Fruit fly (Drosophila melanogaster) whole organism, embryonic: ENCODE measurements around the gene CG42763.

Experiments used
- Awh ChIP-seq: fragments of 200-800 bp; sonication (Bioruptor generic); IDR thresholded peaks from 2 replicates; pipeline ENCODE4, ENCODE4 v1.3.6; 2022; ENCODE audit warnings: missing biosample characterization, missing genetic modification characterization
- CG10267 ChIP-seq: fragments of 200-800 bp; sonication (Bioruptor generic); optimal IDR thresholded peaks from 2 replicates; lab custom pipeline; 2018; ENCODE audit warnings: missing biosample characterization, mild to moderate bottlenecking, missing genetic modification characterization, moderate library complexity
- CG11085 ChIP-seq: fragments of 200-800 bp; sonication (Bioruptor generic); IDR thresholded peaks from 2 replicates; pipeline ENCODE4 v1.3.6; 2022; ENCODE audit warnings: missing biosample characterization, missing genetic modification characterization
- CG11560 ChIP-seq: fragments of 200-800 bp; sonication (Bioruptor generic); IDR thresholded peaks from 3 replicates; pipeline ENCODE4 v1.3.6; 2022; ENCODE audit warnings: missing biosample characterization, missing genetic modification characterization
- CG11695 ChIP-seq: fragments of 200-800 bp; sonication (Bioruptor generic); IDR thresholded peaks from 3 replicates; pipeline ENCODE4 v1.3.6; 2022; ENCODE audit warnings: missing biosample characterization, missing genetic modification characterization
- CG13624 ChIP-seq: fragments of 200-800 bp; sonication (Bioruptor generic); optimal IDR thresholded peaks from 2 replicates; lab custom pipeline; 2016; ENCODE audit warnings: missing biosample characterization, missing genetic modification characterization
- CG14441 ChIP-seq: fragments of 200-800 bp; sonication (Bioruptor generic); IDR thresholded peaks from 2 replicates; pipeline ENCODE4 v1.3.6; 2022; ENCODE audit warnings: missing biosample characterization, missing genetic modification characterization
- CG15269 ChIP-seq: fragments of 200-800 bp; sonication (Bioruptor generic); optimal IDR thresholded peaks from 2 replicates; lab custom pipeline; 2018; ENCODE audit warnings: missing biosample characterization, mild to moderate bottlenecking, missing genetic modification characterization, moderate library complexity
- CG1602 ChIP-seq: fragments of 200-800 bp; sonication (Bioruptor generic); optimal IDR thresholded peaks from 3 replicates; lab custom pipeline; 2016; ENCODE audit warnings: missing biosample characterization, missing genetic modification characterization
- CG16813 ChIP-seq: fragments of 200-800 bp; sonication (Bioruptor generic); IDR thresholded peaks from 3 replicates; pipeline ENCODE4 v1.3.6; 2022; ENCODE audit warnings: missing biosample characterization, missing genetic modification characterization; ENCODE audit not compliant: partially characterized antibody
- CG17912 ChIP-seq: fragments of 200-800 bp; sonication (Bioruptor generic); optimal IDR thresholded peaks from 2 replicates; lab custom pipeline; 2018; ENCODE audit warnings: missing biosample characterization, mild to moderate bottlenecking, missing genetic modification characterization
- CG1792 ChIP-seq: fragments of 200-800 bp; sonication (Bioruptor generic); optimal IDR thresholded peaks from 2 replicates; lab custom pipeline; 2016; ENCODE audit warnings: missing biosample characterization, missing genetic modification characterization
- CG31441 ChIP-seq: fragments of 200-800 bp; sonication (Bioruptor generic); IDR thresholded peaks from 2 replicates; pipeline ENCODE4 v1.3.6; 2022; ENCODE audit warnings: missing biosample characterization, missing genetic modification characterization
- CG3726 ChIP-seq: fragments of 200-800 bp; sonication (Bioruptor generic); IDR thresholded peaks from 3 replicates; pipeline ENCODE4, ENCODE4 v1.3.6; 2022; ENCODE audit warnings: missing biosample characterization, missing genetic modification characterization
- CG3995 ChIP-seq: fragments of 200-800 bp; sonication (Bioruptor generic); optimal IDR thresholded peaks from 3 replicates; lab custom pipeline; 2016; ENCODE audit warnings: missing biosample characterization, missing genetic modification characterization
- CG4360 ChIP-seq: fragments of 200-800 bp; sonication (Bioruptor generic); IDR thresholded peaks from 2 replicates; pipeline ENCODE4 v1.3.6; 2022; ENCODE audit warnings: missing biosample characterization, missing genetic modification characterization
- CG7745 ChIP-seq: fragments of 200-800 bp; sonication (Bioruptor generic); optimal IDR thresholded peaks from 2 replicates; lab custom pipeline; 2018; ENCODE audit warnings: missing biosample characterization, mild to moderate bottlenecking, missing genetic modification characterization, moderate library complexity
- CG8290 ChIP-seq, 3 experiments: fragments of 200-800 bp; sonication (Bioruptor generic); optimal IDR thresholded peaks; 2 replicates each; lab custom pipeline; 2016 to 2019; ENCODE audit warnings: missing biosample characterization in 3 of 3, missing genetic modification characterization in 3 of 3, mild to moderate bottlenecking in 2 of 3, moderate library complexity in 1 of 3
- CG8924 ChIP-seq: fragments of 200-800 bp; optimal IDR thresholded peaks from 3 replicates; lab custom pipeline; 2019; ENCODE audit warnings: missing biosample characterization, mild to moderate bottlenecking, missing genetic modification characterization, moderate library complexity
- CG9437 ChIP-seq: fragments of 200-800 bp; sonication (Bioruptor generic); optimal IDR thresholded peaks from 2 replicates; lab custom pipeline; 2018; ENCODE audit warnings: missing biosample characterization, mild to moderate bottlenecking, missing genetic modification characterization
- CG9727 ChIP-seq: fragments of 200-800 bp; sonication (Bioruptor generic); optimal IDR thresholded peaks from 3 replicates; lab custom pipeline; 2017; ENCODE audit warnings: missing biosample characterization, mild to moderate bottlenecking, missing genetic modification characterization
- CG9876 ChIP-seq: fragments of 200-800 bp; sonication (Bioruptor generic); optimal IDR thresholded peaks from 2 replicates; lab custom pipeline; 2016; ENCODE audit warnings: missing biosample characterization, missing genetic modification characterization
- ERR ChIP-seq: fragments of 200-800 bp; sonication (Bioruptor generic); optimal IDR thresholded peaks from 2 replicates; lab custom pipeline; 2016; ENCODE audit warnings: missing biosample characterization, missing genetic modification characterization
- H2.0 ChIP-seq: fragments of 200-800 bp; sonication (Bioruptor generic); IDR thresholded peaks from 2 replicates; pipeline ENCODE4 v1.3.6; 2022; ENCODE audit warnings: missing biosample characterization, missing genetic modification characterization
- Jarid2 ChIP-seq: fragments of 200-800 bp; sonication (Bioruptor generic); optimal IDR thresholded peaks from 3 replicates; lab custom pipeline; 2017; ENCODE audit warnings: mild to moderate bottlenecking, missing biosample characterization, missing genetic modification reagents, missing genetic modification characterization
- MBD-R2 ChIP-seq: fragments of 200-800 bp; sonication (Bioruptor generic); IDR thresholded peaks from 2 replicates; pipeline ENCODE4 v1.3.6; 2022; ENCODE audit warnings: missing biosample characterization, missing genetic modification characterization
- Meics ChIP-seq: fragments of 200-800 bp; sonication (Bioruptor generic); optimal IDR thresholded peaks from 2 replicates; lab custom pipeline; 2017; ENCODE audit warnings: missing biosample characterization, mild to moderate bottlenecking, missing genetic modification characterization
- Mes4 ChIP-seq: fragments of 200-800 bp; sonication (Bioruptor generic); optimal IDR thresholded peaks from 2 replicates; lab custom pipeline; 2016; ENCODE audit warnings: missing biosample characterization, missing genetic modification characterization
- Mrtf ChIP-seq: fragments of 200-800 bp; sonication (Bioruptor generic); IDR thresholded peaks from 3 replicates; pipeline ENCODE4 v1.3.6; 2022; ENCODE audit warnings: missing biosample characterization, missing genetic modification characterization
- Myb ChIP-seq: fragments of 200-800 bp; sonication (Bioruptor generic); optimal IDR thresholded peaks from 2 replicates; lab custom pipeline; 2016; ENCODE audit warnings: missing biosample characterization, missing genetic modification characterization
- Nf-YB ChIP-seq: fragments of 200-800 bp; sonication (Bioruptor generic); optimal IDR thresholded peaks from 3 replicates; lab custom pipeline; 2019; ENCODE audit warnings: missing biosample characterization, mild to moderate bottlenecking, missing genetic modification characterization, moderate library complexity
- Nf-YC ChIP-seq: fragments of 200-800 bp; optimal IDR thresholded peaks from 3 replicates; lab custom pipeline; 2019; ENCODE audit warnings: missing biosample characterization, mild to moderate bottlenecking, missing genetic modification characterization, moderate library complexity
- Rfx ChIP-seq: fragments of 200-800 bp; sonication (Bioruptor generic); IDR thresholded peaks from 2 replicates; pipeline ENCODE4 v1.3.6; 2022; ENCODE audit warnings: missing biosample characterization, missing genetic modification characterization
- al ChIP-seq: fragments of 200-800 bp; sonication (Bioruptor generic); IDR thresholded peaks from 2 replicates; pipeline ENCODE4 v1.3.6; 2022; ENCODE audit warnings: missing biosample characterization, missing genetic modification characterization
- amos ChIP-seq: fragments of 200-800 bp; sonication (Bioruptor generic); IDR thresholded peaks from 2 replicates; pipeline ENCODE4 v1.3.6; 2022; ENCODE audit warnings: missing biosample characterization, missing genetic modification characterization; ENCODE audit not compliant: partially characterized antibody
- ash1 ChIP-seq: fragments of 200-800 bp; sonication (Bioruptor generic); optimal IDR thresholded peaks from 2 replicates; lab custom pipeline; 2018; ENCODE audit warnings: missing biosample characterization, mild to moderate bottlenecking, missing genetic modification characterization
- az2 ChIP-seq: fragments of 200-800 bp; sonication (Bioruptor generic); optimal IDR thresholded peaks from 3 replicates; lab custom pipeline; 2016; ENCODE audit warnings: missing biosample characterization, missing genetic modification characterization
- chif ChIP-seq, 2 experiments: fragments of 200-800 bp; sonication (Bioruptor generic); optimal IDR thresholded peaks; 3 replicates each; lab custom pipeline; 2016; ENCODE audit warnings: missing biosample characterization in 2 of 2, missing genetic modification characterization in 2 of 2
- chinmo ChIP-seq: fragments of 200-800 bp; sonication (Bioruptor generic); IDR thresholded peaks from 4 replicates; pipeline ENCODE4 v1.3.6; 2022; ENCODE audit warnings: missing biosample characterization, missing genetic modification characterization; ENCODE audit not compliant: partially characterized antibody
- da ChIP-seq: fragments of 200-800 bp; sonication (Bioruptor generic); optimal IDR thresholded peaks from 2 replicates; lab custom pipeline; 2016; ENCODE audit warnings: missing biosample characterization, missing genetic modification characterization
- exex ChIP-seq: fragments of 200-800 bp; sonication (Bioruptor generic); optimal IDR thresholded peaks from 4 replicates; lab custom pipeline; 2018; ENCODE audit warnings: missing biosample characterization, mild to moderate bottlenecking, missing genetic modification characterization, moderate library complexity
- gt ChIP-seq: fragments of 200-800 bp; sonication (Bioruptor generic); IDR thresholded peaks from 2 replicates; pipeline ENCODE4 v1.3.6; 2022; ENCODE audit warnings: missing biosample characterization, missing genetic modification characterization
- lilli ChIP-seq: fragments of 200-800 bp; sonication (Bioruptor generic); optimal IDR thresholded peaks from 3 replicates; lab custom pipeline; 2016; ENCODE audit warnings: missing biosample characterization, missing genetic modification characterization
- mirr ChIP-seq: fragments of 200-800 bp; sonication (Bioruptor generic); optimal IDR thresholded peaks from 3 replicates; lab custom pipeline; 2018; ENCODE audit warnings: missing biosample characterization, mild to moderate bottlenecking, missing genetic modification characterization
- psq ChIP-seq: fragments of 200-800 bp; sonication (Bioruptor generic); optimal IDR thresholded peaks from 2 replicates; lab custom pipeline; 2017; ENCODE audit warnings: missing biosample characterization, missing genetic modification characterization
- pum ChIP-seq: fragments of 200-800 bp; sonication (Bioruptor generic); optimal IDR thresholded peaks from 2 replicates; lab custom pipeline; 2016; ENCODE audit warnings: missing biosample characterization, missing genetic modification characterization
- stwl ChIP-seq: fragments of 200-800 bp; sonication (Bioruptor generic); optimal IDR thresholded peaks from 3 replicates; lab custom pipeline; 2018; ENCODE audit warnings: missing biosample characterization, mild to moderate bottlenecking, missing genetic modification characterization, moderate library complexity
- trem ChIP-seq: fragments of 200-800 bp; optimal IDR thresholded peaks from 3 replicates; lab custom pipeline; 2019; ENCODE audit warnings: missing biosample characterization, mild to moderate bottlenecking, missing genetic modification characterization, moderate library complexity
- twi ChIP-seq: fragments of 200-800 bp; optimal IDR thresholded peaks from 2 replicates; lab custom pipeline; 2019; ENCODE audit warnings: missing biosample characterization, mild to moderate bottlenecking, missing genetic modification characterization, moderate library complexity
- vvl ChIP-seq: fragments of 200-800 bp; sonication (Bioruptor generic); IDR thresholded peaks from 2 replicates; pipeline ENCODE4 v1.3.6; 2022; ENCODE audit warnings: missing biosample characterization, missing genetic modification characterization

The CG42763 gene

DNA sequence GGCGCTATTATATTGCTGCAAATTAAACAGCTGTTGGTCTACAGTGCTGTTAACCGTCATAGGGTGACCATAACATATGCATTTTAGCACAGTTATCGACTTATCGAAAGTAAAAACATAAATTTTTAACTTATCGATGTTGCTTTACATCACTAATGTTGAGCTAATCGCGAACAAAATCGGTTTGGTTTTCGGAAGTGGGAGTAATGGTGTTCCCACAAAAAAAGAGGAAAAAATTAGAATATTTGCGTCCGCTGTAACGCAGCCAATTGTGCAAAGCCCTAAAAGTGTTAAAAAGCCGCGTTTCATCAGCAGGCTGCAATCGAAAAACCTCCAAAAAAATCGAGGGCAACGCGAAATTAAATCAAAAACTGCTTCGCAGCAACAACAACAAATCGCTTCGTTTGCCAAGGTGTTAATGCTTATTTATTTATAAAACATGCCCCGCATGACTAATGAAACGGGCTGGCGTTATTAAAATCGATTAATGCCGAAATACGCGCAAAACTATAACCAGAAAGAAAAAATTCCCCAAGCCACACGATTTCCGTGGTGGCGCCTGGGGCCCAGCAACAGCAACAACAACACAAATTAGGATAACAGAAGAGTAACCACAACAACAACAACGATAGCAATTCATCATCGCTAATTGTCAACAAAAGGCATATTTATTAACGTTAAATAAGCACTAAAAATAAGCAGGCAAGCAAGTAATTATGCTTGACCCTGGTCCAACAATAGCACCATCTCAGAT, 17.9 kb downstream of the CG42763 start, which contains the start of the genes CG12375 and CG8668 (continued):
- TF ChIP-seq Nf-YB (GFP tag; lab: Kevin White, UChicago) = no peak
- peak; percentile 35 for TF ChIP-seq trem (tag; lab: Kevin White, UChicago)
- peak; percentile 59 for TF ChIP-seq exex (tag; lab: Kevin White, UChicago)
- TF ChIP-seq ash1 = no peak
- peak; percentile 2 for TF ChIP-seq CG9727
- TF ChIP-seq Meics (GFP tag; lab: Kevin White, UChicago) = no peak
- TF ChIP-seq CG3726 (GFP tag; lab: Robert Waterston, UW) = no peak
- no peak for TF ChIP-seq H2.0 (GFP tag; lab: Robert Waterston, UW)
- no peak for TF ChIP-seq CG17912 (GFP tag; lab: Kevin White, UChicago)
- TF ChIP-seq Jarid2 (GFP tag; lab: Kevin White, UChicago) = peak; percentile 48
- no peak for TF ChIP-seq Mes4 (GFP tag; lab: Kevin White, UChicago)
- TF ChIP-seq CG15269 (tag; lab: Kevin White, UChicago) = no peak
- peak; percentile 89 for TF ChIP-seq CG4360 (GFP tag; lab: Robert Waterston, UW)
- TF ChIP-seq Rfx (GFP tag; lab: Robert Waterston, UW) = peak; percentile 28; the same call in 1 of the 2 replicates
- peak; percentile 59; the same call in 1 of the 2 replicates for TF ChIP-seq vvl (GFP tag; lab: Robert Waterston, UW)
- no peak for TF ChIP-seq Mrtf (GFP tag; lab: Robert Waterston, UW)
- peak; percentile 83 for TF ChIP-seq stwl (tag; lab: Kevin White, UChicago)
- TF ChIP-seq Myb (GFP tag; lab: Kevin White, UChicago) = peak; percentile 21
- TF ChIP-seq CG8924 (tag; lab: Kevin White, UChicago) = peak; percentile 45
- TF ChIP-seq Awh (GFP tag; lab: Robert Waterston, UW) = no peak
- TF ChIP-seq az2 (GFP tag; lab: Kevin White, UChicago) = no peak
- peak; percentile 8 for TF ChIP-seq CG3995 (GFP tag; lab: Kevin White, UChicago)
- TF ChIP-seq CG9876 (GFP tag; lab: Kevin White, UChicago) = no peak
- TF ChIP-seq CG1602 (GFP tag; lab: Kevin White, UChicago) = no peak
- peak; percentile 28 for TF ChIP-seq CG13624 (GFP tag; lab: Kevin White, UChicago)
- TF ChIP-seq psq (GFP tag; lab: Kevin White, UChicago) = no peak
- no peak for TF ChIP-seq al (GFP tag; lab: Robert Waterston, UW)
- no peak for TF ChIP-seq chif (GFP tag; optimal IDR thresholded peaks at IDR 0.05; lab: Kevin White, UChicago)
- TF ChIP-seq MBD-R2 = peak; percentile 71
- peak; percentile 37 for TF ChIP-seq CG10267 (tag; lab: Kevin White, UChicago)
- peak; percentile 71 for TF ChIP-seq CG16813
- no peak for TF ChIP-seq da (GFP tag; lab: Kevin White, UChicago)
- TF ChIP-seq CG11085 (GFP tag; lab: Robert Waterston, UW) = no peak
- no peak for TF ChIP-seq CG11560 (tag; lab: Robert Waterston, UW)
- peak; percentile 42 for TF ChIP-seq lilli (GFP tag; lab: Kevin White, UChicago)
- peak; percentile 32 for TF ChIP-seq mirr (GFP tag; lab: Kevin White, UChicago)
- TF ChIP-seq pum = no peak
- no peak for TF ChIP-seq gt (GFP tag; lab: Robert Waterston, UW)
- 0 out of 3 replicates have a peak, but pooled peaks have one; percentile 11 for TF ChIP-seq CG11695
- TF ChIP-seq CG14441 (GFP tag; lab: Robert Waterston, UW) = no peak
- TF ChIP-seq CG7745 (tag; lab: Kevin White, UChicago) = no peak
- no peak for TF ChIP-seq CG9437
- no peak for TF ChIP-seq twi (tag; lab: Kevin White, UChicago)
- TF ChIP-seq Nf-YC = no peak
- TF ChIP-seq CG1792 (GFP tag; lab: Kevin White, UChicago) = no peak
- TF ChIP-seq amos (GFP tag; lab: Robert Waterston, UW) = peak; percentile 85; the same call in 1 of the 2 replicates
- no peak for TF ChIP-seq CG31441 (GFP tag; lab: Robert Waterston, UW)
- TF ChIP-seq ERR (GFP tag; lab: Kevin White, UChicago) = no peak
- 0 out of 4 replicates have a peak, but pooled peaks have one; percentile 37 for TF ChIP-seq chinmo (GFP tag; lab: Robert Waterston, UW)
- TF ChIP-seq CG8290 (GFP tag; optimal IDR thresholded peaks at IDR 0.05; lab: Kevin White, UChicago) = no peak
- no peak for TF ChIP-seq CG8290 (tag; optimal IDR thresholded peaks at IDR 0.05; lab: Kevin White, UChicago)
